Worm (Caenorhabditis elegans) whole organism, L4 larva: ENCODE results near the gene C13F10.6.

Experiments used
- D1046.2 ChIP-seq: fragments of 200-800 bp; sonication (Bioruptor generic); IDR thresholded peaks from 2 replicates; pipeline ENCODE4 v1.3.6; 2022; ENCODE audit warnings: missing genetic modification characterization, missing compliant biosample characterization
- F10B5.3 ChIP-seq: sonication (generic microtip); optimal IDR thresholded peaks from 2 replicates; lab custom pipeline; 2016; ENCODE audit warnings: mild to moderate bottlenecking, missing genetic modification characterization, missing compliant biosample characterization
- T26A8.4 ChIP-seq: fragments of 200-800 bp; sonication (Bioruptor generic); IDR thresholded peaks from 2 replicates; pipeline ENCODE4 v1.3.6; 2022; ENCODE audit warnings: missing genetic modification characterization, missing compliant biosample characterization
- Y48G9A.11 ChIP-seq: fragments of 200-800 bp; sonication (Bioruptor generic); IDR thresholded peaks from 2 replicates; pipeline ENCODE4 v1.3.6; 2022; ENCODE audit warnings: missing genetic modification reagents, missing genetic modification characterization, missing compliant biosample characterization
- Y5F2A.4 ChIP-seq: fragments of 200-800 bp; sonication (Bioruptor generic); optimal IDR thresholded peaks from 2 replicates; lab custom pipeline; 2018; ENCODE audit warnings: mild to moderate bottlenecking, missing genetic modification characterization, missing compliant biosample characterization
- aly-2 ChIP-seq: sonication (generic microtip); optimal IDR thresholded peaks from 2 replicates; lab custom pipeline; 2018; ENCODE audit warnings: missing biosample characterization, missing genetic modification characterization
- ceh-28 ChIP-seq: fragments of 150-350 bp; optimal IDR thresholded peaks from 2 replicates; lab custom pipeline; 2014; ENCODE audit warnings: missing biosample characterization, missing genetic modification reagents, missing genetic modification characterization
- ceh-32 ChIP-seq: sonication (generic microtip); optimal IDR thresholded peaks from 2 replicates; lab custom pipeline; 2016; ENCODE audit warnings: mild to moderate bottlenecking, missing genetic modification characterization, missing compliant biosample characterization; ENCODE audit not compliant: poor library complexity
- ceh-82 ChIP-seq: sonication (generic microtip); optimal IDR thresholded peaks from 2 replicates; lab custom pipeline; 2017; ENCODE audit warnings: missing biosample characterization, missing genetic modification characterization
- cey-2 ChIP-seq: sonication (generic microtip); optimal IDR thresholded peaks from 3 replicates; lab custom pipeline; 2017; ENCODE audit warnings: missing genetic modification characterization, mild to moderate bottlenecking, missing compliant biosample characterization, antibody characterized with exemption, borderline replicate concordance; ENCODE audit not compliant: insufficient read depth
- ctbp-1 ChIP-seq: fragments of 200-800 bp; sonication (Bioruptor generic); IDR thresholded peaks from 2 replicates; pipeline ENCODE4 v1.3.6; 2022; ENCODE audit warnings: missing genetic modification reagents, missing genetic modification characterization, missing compliant biosample characterization
- daf-12 ChIP-seq: fragments of 150-350 bp; optimal IDR thresholded peaks from 2 replicates; lab custom pipeline; 2014; ENCODE audit warnings: missing biosample characterization, missing genetic modification reagents, missing genetic modification characterization
- dmd-6 ChIP-seq: fragments of 200-800 bp; sonication (Bioruptor generic); IDR thresholded peaks from 2 replicates; pipeline ENCODE4 v1.3.6; 2022; ENCODE audit warnings: missing genetic modification reagents, missing genetic modification characterization, missing compliant biosample characterization
- dpl-1 ChIP-seq: fragments of 150-350 bp; optimal IDR thresholded peaks from 2 replicates; lab custom pipeline; 2014; ENCODE audit warnings: missing biosample characterization, missing genetic modification reagents, missing genetic modification characterization
- duxl-1 ChIP-seq: sonication (generic microtip); optimal IDR thresholded peaks from 2 replicates; lab custom pipeline; 2016; ENCODE audit warnings: mild to moderate bottlenecking, missing genetic modification characterization, moderate library complexity, missing compliant biosample characterization; ENCODE audit not compliant: poor library complexity
- dve-1 ChIP-seq: sonication (generic microtip); optimal IDR thresholded peaks from 2 replicates; lab custom pipeline; 2017; ENCODE audit warnings: antibody characterized with exemption, mild to moderate bottlenecking, missing genetic modification characterization, missing compliant biosample characterization; ENCODE audit not compliant: insufficient read depth
- egl-27 ChIP-seq: sonication (generic microtip); optimal IDR thresholded peaks from 3 replicates; lab custom pipeline; 2017; ENCODE audit warnings: missing biosample characterization, missing genetic modification reagents, missing genetic modification characterization
- fkh-10 ChIP-seq: fragments of 150-350 bp; optimal IDR thresholded peaks from 2 replicates; lab custom pipeline; 2014; ENCODE audit warnings: missing biosample characterization, missing genetic modification reagents, missing genetic modification characterization
- hif-1 ChIP-seq, 2 experiments: sonication (generic microtip); optimal IDR thresholded peaks; 2 replicates each; lab custom pipeline; 2016 to 2017; ENCODE audit warnings: missing compliant biosample characterization in 2 of 2, missing genetic modification characterization in 2 of 2, missing genetic modification reagents in 2 of 2, missing genotype in 2 of 2, mild to moderate bottlenecking in 1 of 2
- hlh-11 ChIP-seq: fragments of 200-800 bp; sonication (Bioruptor generic); optimal IDR thresholded peaks from 2 replicates; lab custom pipeline; 2018; ENCODE audit warnings: mild to moderate bottlenecking, missing genetic modification characterization, missing compliant biosample characterization
- lim-7 ChIP-seq: fragments of 200-800 bp; sonication (Bioruptor generic); IDR thresholded peaks from 2 replicates; pipeline ENCODE4 v1.3.6; 2022; ENCODE audit warnings: missing genetic modification characterization, missing compliant biosample characterization
- lin-15B ChIP-seq: fragments of 150-350 bp; sonication (generic microtip); optimal IDR thresholded peaks from 3 replicates; lab custom pipeline; 2014; ENCODE audit warnings: missing biosample characterization, missing genetic modification characterization
- lin-29 ChIP-seq: fragments of 200-800 bp; sonication (Bioruptor generic); IDR thresholded peaks from 2 replicates; pipeline ENCODE4 v1.3.6; 2022; ENCODE audit warnings: missing genetic modification reagents, missing genetic modification characterization, missing compliant biosample characterization
- lin-39 ChIP-seq: fragments of 150-350 bp; optimal IDR thresholded peaks from 2 replicates; lab custom pipeline; 2014; ENCODE audit warnings: missing biosample characterization, missing genetic modification reagents, missing genetic modification characterization
- lir-3 ChIP-seq: sonication (generic microtip); optimal IDR thresholded peaks from 2 replicates; lab custom pipeline; 2016; ENCODE audit warnings: mild to moderate bottlenecking, missing genetic modification characterization, missing compliant biosample characterization
- madf-9 ChIP-seq: fragments of 200-800 bp; sonication (Bioruptor generic); conservative IDR thresholded peaks from 2 replicates; pipeline ENCODE4 v1.3.6; 2022; ENCODE audit warnings: missing genetic modification reagents, missing genetic modification characterization, missing compliant biosample characterization
- mep-1 ChIP-seq: fragments of 150-350 bp; sonication (generic microtip); optimal IDR thresholded peaks from 3 replicates; lab custom pipeline; 2014; ENCODE audit warnings: missing biosample characterization, missing genetic modification characterization
- nhr-10 ChIP-seq: fragments of 150-350 bp; optimal IDR thresholded peaks from 2 replicates; lab custom pipeline; 2014; ENCODE audit warnings: missing biosample characterization, missing genetic modification characterization
- nhr-102 ChIP-seq: sonication (generic microtip); optimal IDR thresholded peaks from 2 replicates; lab custom pipeline; 2016; ENCODE audit warnings: mild to moderate bottlenecking, missing genetic modification characterization, moderate library complexity, missing compliant biosample characterization
- nhr-11 ChIP-seq: fragments of 150-350 bp; optimal IDR thresholded peaks from 2 replicates; lab custom pipeline; 2014; ENCODE audit warnings: missing biosample characterization, missing genetic modification characterization
- nhr-111 ChIP-seq: fragments of 200-800 bp; sonication (Bioruptor generic); optimal IDR thresholded peaks from 2 replicates; lab custom pipeline; 2018; ENCODE audit warnings: mild to moderate bottlenecking, missing genetic modification characterization, missing compliant biosample characterization
- nhr-42 ChIP-seq: fragments of 200-800 bp; sonication (Bioruptor generic); IDR thresholded peaks from 2 replicates; pipeline ENCODE4 v1.3.6; 2022; ENCODE audit warnings: missing genetic modification characterization, missing compliant biosample characterization
- nhr-48 ChIP-seq: sonication (generic microtip); optimal IDR thresholded peaks from 2 replicates; lab custom pipeline; 2016; ENCODE audit warnings: mild to moderate bottlenecking, missing genetic modification characterization, missing compliant biosample characterization
- nhr-76 ChIP-seq: fragments of 150-350 bp; optimal IDR thresholded peaks from 2 replicates; lab custom pipeline; 2014; ENCODE audit warnings: missing biosample characterization, missing genetic modification characterization
- nhr-77 ChIP-seq: fragments of 150-350 bp; optimal IDR thresholded peaks from 2 replicates; lab custom pipeline; 2014; ENCODE audit warnings: missing biosample characterization, missing genetic modification characterization
- pha-4 ChIP-seq, 2 experiments: fragments of 150-350 bp in 1 of 2; fragments of 200-800 bp in 1 of 2; sonication (Bioruptor generic) in 1 of 2; IDR thresholded peaks in 1 of 2; optimal IDR thresholded peaks in 1 of 2; 2 replicates each; pipeline versions ENCODE4 v1.3.6 to Lab custom; 2014 to 2022; ENCODE audit warnings: missing genetic modification characterization in 2 of 2, missing genetic modification reagents in 2 of 2, missing biosample characterization in 1 of 2, missing compliant biosample characterization in 1 of 2
- rbr-2 ChIP-seq: sonication (generic microtip); optimal IDR thresholded peaks from 2 replicates; lab custom pipeline; 2016; ENCODE audit warnings: missing genotype, missing genetic modification characterization, missing compliant biosample characterization
- set-16 ChIP-seq: fragments of 200-800 bp; sonication (Bioruptor generic); IDR thresholded peaks from 2 replicates; pipeline ENCODE4 v1.3.6; 2022; ENCODE audit warnings: missing genetic modification reagents, missing genetic modification characterization, missing compliant biosample characterization
- snpc-1.2 ChIP-seq: fragments of 200-800 bp; sonication (Bioruptor generic); IDR thresholded peaks from 2 replicates; pipeline ENCODE4 v1.3.6; 2022; ENCODE audit warnings: missing genetic modification reagents, missing genetic modification characterization, missing compliant biosample characterization
- tra-1 ChIP-seq: fragments of 200-800 bp; sonication (Bioruptor generic); IDR thresholded peaks from 2 replicates; pipeline ENCODE4 v1.3.6; 2022; ENCODE audit warnings: missing genetic modification reagents, missing genetic modification characterization, missing compliant biosample characterization
- unc-130 ChIP-seq: sonication (generic microtip); optimal IDR thresholded peaks from 2 replicates; lab custom pipeline; 2016; ENCODE audit warnings: missing genetic modification reagents, missing genetic modification characterization, missing compliant biosample characterization
- unc-39 ChIP-seq: sonication (generic microtip); optimal IDR thresholded peaks from 2 replicates; lab custom pipeline; 2017; ENCODE audit warnings: missing biosample characterization, missing genetic modification characterization
- vab-7 ChIP-seq: fragments of 200-800 bp; sonication (Bioruptor generic); IDR thresholded peaks from 2 replicates; pipeline ENCODE4 v1.3.6; 2022; ENCODE audit warnings: missing genetic modification reagents, missing genetic modification characterization, missing compliant biosample characterization
- zip-2 ChIP-seq: fragments of 150-350 bp; optimal IDR thresholded peaks from 2 replicates; lab custom pipeline; 2014; ENCODE audit warnings: missing biosample characterization, missing genetic modification characterization

The C13F10.6 gene

ce11 chrV:7196498-7196966 is 24.3 kb downstream of the C13F10.6 start, which contains the start of gene F09G2.2 (continued):
- TF ChIP-seq pha-4 (GFP tag; IDR thresholded peaks at IDR 0.05; lab: Robert Waterston, UW) (peak; percentile 78; the same call in 1 of the 2 replicates), pha-4 (tag; optimal IDR thresholded peaks at IDR 0.05; lab: Kevin White, UChicago) (no peak), D1046.2 (GFP tag; lab: Robert Waterston, UW) (0 out of 2 replicates have a peak, but pooled peaks have one; percentile 44), nhr-42 (GFP tag; lab: Robert Waterston, UW) (peak; percentile 72; the same call in 1 of the 2 replicates), rbr-2 (tag; lab: Kevin White, UChicago) (peak; percentile 90), lir-3 (no peak), dmd-6 (GFP tag; lab: Robert Waterston, UW) (peak; percentile 97), zip-2 (peak; percentile 49), nhr-76 (tag; lab: Kevin White, UChicago) (no peak), nhr-77 (tag; lab: Kevin White, UChicago) (peak; percentile 92), snpc-1.2 (GFP tag; lab: Robert Waterston, UW) (peak; percentile 53; the same call in 1 of the 2 replicates), ceh-32 (tag; lab: Kevin White, UChicago) (no peak), lin-39 (no peak), hlh-11 (peak; percentile 94), unc-130 (peak; percentile 78), unc-39 (no peak), lin-29 (peak; percentile 80; the same call in 1 of the 2 replicates), nhr-102 (tag; lab: Kevin White, UChicago) (peak; percentile 80), nhr-11 (peak; percentile 92), T26A8.4 (GFP tag; lab: Robert Waterston, UW) (peak; percentile 91), egl-27 (tag; lab: Kevin White, UChicago) (no peak), ceh-82 (tag; lab: Kevin White, UChicago) (no peak), nhr-10 (tag; lab: Kevin White, UChicago) (no peak), dpl-1 (GFP tag; lab: Kevin White, UChicago) (peak; percentile 94), F10B5.3 (tag; lab: Kevin White, UChicago) (no peak), madf-9 (GFP tag; lab: Robert Waterston, UW) (peak; percentile 73), Y5F2A.4 (GFP tag; lab: Kevin White, UChicago) (no peak), aly-2 (no peak), tra-1 (GFP tag; lab: Robert Waterston, UW) (peak; percentile 89)

ce11 chrV:7196037-7196436 is 24.8 kb downstream of the C13F10.6 start, which contains the start of gene attf-2:
TSS of gene attf-2 (minus strand) at chrV:7196137.
- TF ChIP-seq dve-1 (no peak), hif-1 (tag; optimal IDR thresholded peaks at IDR 0.05; lab: Kevin White, UChicago) (no peak), vab-7 (GFP tag; lab: Robert Waterston, UW) (no peak), duxl-1 (tag; lab: Kevin White, UChicago) (no peak), fkh-10 (no peak), Y48G9A.11 (no peak)
- TF ChIP-seq, all 104 proteins: peak for 0

ce11 chrV:7194818-7195217 is 26.0 kb downstream of the C13F10.6 start:
- no peak for TF ChIP-seq Y48G9A.11
- peak; percentile 64 for TF ChIP-seq set-16 (GFP tag; lab: Robert Waterston, UW)

- TF ChIP-seq D1046.2 (GFP tag; lab: Robert Waterston, UW): no peak
- no peak for TF ChIP-seq lin-15B (tag; lab: Kevin White, UChicago)
- TF ChIP-seq nhr-48 (tag; lab: Kevin White, UChicago): no peak
- TF ChIP-seq lim-7 (GFP tag; lab: Robert Waterston, UW): no peak
- no peak for TF ChIP-seq ceh-28
- no peak for TF ChIP-seq daf-12 (tag; lab: Kevin White, UChicago)
- TF ChIP-seq ctbp-1 (GFP tag; lab: Robert Waterston, UW): no peak
- no peak for TF ChIP-seq nhr-11
- no peak for TF ChIP-seq cey-2 (tag; lab: Kevin White, UChicago)
- TF ChIP-seq nhr-111: no peak
- no peak for TF ChIP-seq T26A8.4 (GFP tag; lab: Robert Waterston, UW)
- TF ChIP-seq mep-1: no peak
Measured at ce11 chrV:7193562-7193961, 27.3 kb downstream of the C13F10.6 start, which contains the start of gene F09G2.8. TSS of gene F09G2.8 (minus strand) at chrV:7193662.
